Worm (Caenorhabditis elegans) whole organism, L4 larva: Measurements from ENCODE around the gene fbxc-31.
A peak's percentile ranks its signal among the peaks of the same experiment; 100 is the strongest.

Experiments used
- F10B5.3 ChIP-seq: sonication (generic microtip); optimal IDR thresholded peaks from 2 replicates; lab custom pipeline; 2016; ENCODE audit warnings: mild to moderate bottlenecking, missing genetic modification characterization, missing compliant biosample characterization
- F37D6.2 ChIP-seq: sonication (generic microtip); optimal IDR thresholded peaks from 2 replicates; lab custom pipeline; 2016; ENCODE audit warnings: mild to moderate bottlenecking, missing genetic modification characterization, missing compliant biosample characterization
- R02D3.7 ChIP-seq: fragments of 150-350 bp; sonication (generic microtip); optimal IDR thresholded peaks from 3 replicates; lab custom pipeline; 2014; ENCODE audit warnings: missing biosample characterization, missing genetic modification characterization
- T20F7.1 ChIP-seq: fragments of 200-800 bp; sonication (Bioruptor generic); optimal IDR thresholded peaks from 2 replicates; lab custom pipeline; 2018; ENCODE audit warnings: mild to moderate bottlenecking, missing genetic modification characterization, missing compliant biosample characterization
- Y105C5A.15 ChIP-seq: fragments of 200-800 bp; sonication (Bioruptor generic); IDR thresholded peaks from 2 replicates; pipeline ENCODE4 v1.3.6; 2022; ENCODE audit warnings: missing genetic modification characterization, missing compliant biosample characterization
- Y48G9A.11 ChIP-seq: fragments of 200-800 bp; sonication (Bioruptor generic); IDR thresholded peaks from 2 replicates; pipeline ENCODE4 v1.3.6; 2022; ENCODE audit warnings: missing genetic modification reagents, missing genetic modification characterization, missing compliant biosample characterization
- ZK337.2 ChIP-seq: fragments of 200-800 bp; sonication (Bioruptor generic); IDR thresholded peaks from 2 replicates; pipeline ENCODE4 v1.3.6; 2022; ENCODE audit warnings: missing genetic modification reagents, missing genetic modification characterization, missing compliant biosample characterization
- ZK546.5 ChIP-seq, 2 experiments: sonication (generic microtip); optimal IDR thresholded peaks; 2 replicates each; lab custom pipeline; 2017; ENCODE audit warnings: missing biosample characterization in 2 of 2, missing genetic modification characterization in 2 of 2
- aly-2 ChIP-seq: sonication (generic microtip); optimal IDR thresholded peaks from 2 replicates; lab custom pipeline; 2018; ENCODE audit warnings: missing biosample characterization, missing genetic modification characterization
- ama-1 ChIP-seq: fragments of 150-350 bp; optimal IDR thresholded peaks from 2 replicates; lab custom pipeline; 2014; ENCODE audit warnings: inconsistent platforms, mixed read lengths
- arid-1 ChIP-seq: fragments of 200-800 bp; sonication (Bioruptor generic); conservative IDR thresholded peaks from 2 replicates; pipeline ENCODE4 v1.3.6; 2022; ENCODE audit warnings: missing genetic modification reagents, missing genetic modification characterization, missing compliant biosample characterization
- attf-4 ChIP-seq: sonication (generic microtip); optimal IDR thresholded peaks from 3 replicates; lab custom pipeline; 2017; ENCODE audit warnings: missing biosample characterization, missing genetic modification characterization
- ceh-44 ChIP-seq: fragments of 200-800 bp; sonication (Bioruptor generic); IDR thresholded peaks from 2 replicates; pipeline ENCODE4 v1.3.6; 2022; ENCODE audit warnings: missing genetic modification reagents, missing genetic modification characterization, missing compliant biosample characterization
- ceh-62 ChIP-seq: sonication (generic microtip); optimal IDR thresholded peaks from 2 replicates; lab custom pipeline; 2017; ENCODE audit warnings: missing biosample characterization, missing genetic modification characterization
- ceh-82 ChIP-seq: sonication (generic microtip); optimal IDR thresholded peaks from 2 replicates; lab custom pipeline; 2017; ENCODE audit warnings: missing biosample characterization, missing genetic modification characterization
- cey-2 ChIP-seq: sonication (generic microtip); optimal IDR thresholded peaks from 3 replicates; lab custom pipeline; 2017; ENCODE audit warnings: missing genetic modification characterization, mild to moderate bottlenecking, missing compliant biosample characterization, antibody characterized with exemption, borderline replicate concordance; ENCODE audit not compliant: insufficient read depth
- daf-19 ChIP-seq: fragments of 200-800 bp; sonication (Bioruptor generic); conservative IDR thresholded peaks from 2 replicates; pipeline ENCODE4 v1.3.6; 2022; ENCODE audit warnings: missing genetic modification characterization, missing compliant biosample characterization
- daf-8 ChIP-seq: fragments of 200-800 bp; sonication (Bioruptor generic); IDR thresholded peaks from 2 replicates; pipeline ENCODE4 v1.3.6; 2022; ENCODE audit warnings: missing genetic modification characterization, missing compliant biosample characterization
- dmd-6 ChIP-seq: fragments of 200-800 bp; sonication (Bioruptor generic); IDR thresholded peaks from 2 replicates; pipeline ENCODE4 v1.3.6; 2022; ENCODE audit warnings: missing genetic modification reagents, missing genetic modification characterization, missing compliant biosample characterization
- dmd-8 ChIP-seq: fragments of 200-800 bp; sonication (Bioruptor generic); IDR thresholded peaks from 2 replicates; pipeline ENCODE4 v1.3.6; 2022; ENCODE audit warnings: missing genetic modification characterization, missing compliant biosample characterization
- dmd-9 ChIP-seq: fragments of 200-800 bp; sonication (Bioruptor generic); IDR thresholded peaks from 2 replicates; pipeline ENCODE4 v1.3.6; 2022; ENCODE audit warnings: missing genetic modification reagents, missing genetic modification characterization, missing compliant biosample characterization
- dpl-1 ChIP-seq: fragments of 150-350 bp; optimal IDR thresholded peaks from 2 replicates; lab custom pipeline; 2014; ENCODE audit warnings: missing biosample characterization, missing genetic modification reagents, missing genetic modification characterization
- fos-1 ChIP-seq: fragments of 150-350 bp; optimal IDR thresholded peaks from 2 replicates; lab custom pipeline; 2014; ENCODE audit warnings: missing biosample characterization, missing genetic modification characterization
- hif-1 ChIP-seq, 2 experiments: sonication (generic microtip); optimal IDR thresholded peaks; 2 replicates each; lab custom pipeline; 2016 to 2017; ENCODE audit warnings: missing compliant biosample characterization in 2 of 2, missing genetic modification characterization in 2 of 2, missing genetic modification reagents in 2 of 2, missing genotype in 2 of 2, mild to moderate bottlenecking in 1 of 2
- hmg-1.1 ChIP-seq: fragments of 200-800 bp; sonication (Bioruptor generic); IDR thresholded peaks from 2 replicates; pipeline ENCODE4 v1.3.6; 2022; ENCODE audit warnings: missing genetic modification reagents, missing genetic modification characterization, missing compliant biosample characterization
- lim-7 ChIP-seq: fragments of 200-800 bp; sonication (Bioruptor generic); IDR thresholded peaks from 2 replicates; pipeline ENCODE4 v1.3.6; 2022; ENCODE audit warnings: missing genetic modification characterization, missing compliant biosample characterization
- lin-1 ChIP-seq: fragments of 200-800 bp; sonication (Bioruptor generic); IDR thresholded peaks from 2 replicates; pipeline ENCODE4 v1.3.6; 2022; ENCODE audit warnings: missing genetic modification reagents, missing genetic modification characterization, missing compliant biosample characterization
- lin-13 ChIP-seq: fragments of 150-350 bp; optimal IDR thresholded peaks from 2 replicates; lab custom pipeline; 2014; ENCODE audit warnings: missing biosample characterization, missing genetic modification reagents, missing genetic modification characterization
- lin-38 ChIP-seq: fragments of 200-800 bp; sonication (Bioruptor generic); IDR thresholded peaks from 2 replicates; pipeline ENCODE4 v1.3.6; 2022; ENCODE audit warnings: missing genetic modification reagents, missing genetic modification characterization, missing compliant biosample characterization
- lsy-2 ChIP-seq, 2 experiments: fragments of 150-350 bp in 1 of 2; sonication (generic microtip) in 1 of 2; optimal IDR thresholded peaks; 2 replicates each; lab custom pipeline; 2014 to 2017; ENCODE audit warnings: missing biosample characterization in 2 of 2, missing genetic modification characterization in 2 of 2
- madf-5 ChIP-seq, 2 experiments: fragments of 200-800 bp; sonication (Bioruptor generic); IDR thresholded peaks; 2 replicates each; pipeline ENCODE4 v1.3.6; 2022; ENCODE audit warnings: missing compliant biosample characterization in 2 of 2, missing genetic modification characterization in 2 of 2
- mdl-1 ChIP-seq, 2 experiments: fragments of 150-350 bp in 1 of 2; sonication (generic microtip) in 1 of 2; optimal IDR thresholded peaks; 2 replicates each; lab custom pipeline; 2014 to 2017; ENCODE audit warnings: missing biosample characterization in 2 of 2, missing genetic modification characterization in 2 of 2
- mdt-29 ChIP-seq: fragments of 200-800 bp; sonication (Bioruptor generic); IDR thresholded peaks from 2 replicates; pipeline ENCODE4 v1.3.6; 2022; ENCODE audit warnings: missing genetic modification reagents, missing genetic modification characterization, missing compliant biosample characterization
- nhr-102 ChIP-seq: sonication (generic microtip); optimal IDR thresholded peaks from 2 replicates; lab custom pipeline; 2016; ENCODE audit warnings: mild to moderate bottlenecking, missing genetic modification characterization, moderate library complexity, missing compliant biosample characterization
- nhr-237 ChIP-seq: sonication (generic microtip); optimal IDR thresholded peaks from 2 replicates; lab custom pipeline; 2017; ENCODE audit warnings: missing biosample characterization, missing genetic modification characterization
- nhr-76 ChIP-seq: fragments of 150-350 bp; optimal IDR thresholded peaks from 2 replicates; lab custom pipeline; 2014; ENCODE audit warnings: missing biosample characterization, missing genetic modification characterization
- nhr-77 ChIP-seq: fragments of 150-350 bp; optimal IDR thresholded peaks from 2 replicates; lab custom pipeline; 2014; ENCODE audit warnings: missing biosample characterization, missing genetic modification characterization
- php-3 ChIP-seq: fragments of 200-800 bp; sonication (Bioruptor generic); IDR thresholded peaks from 2 replicates; pipeline ENCODE4 v1.3.6; 2022; ENCODE audit warnings: missing genetic modification reagents, missing genetic modification characterization, missing compliant biosample characterization
- pqm-1 ChIP-seq: sonication (generic microtip); optimal IDR thresholded peaks from 2 replicates; lab custom pipeline; 2017; ENCODE audit warnings: missing biosample characterization, missing genetic modification characterization
- rbr-2 ChIP-seq: sonication (generic microtip); optimal IDR thresholded peaks from 2 replicates; lab custom pipeline; 2016; ENCODE audit warnings: missing genotype, missing genetic modification characterization, missing compliant biosample characterization
- saeg-2 ChIP-seq: fragments of 200-800 bp; sonication (Bioruptor generic); IDR thresholded peaks from 2 replicates; pipeline ENCODE4 v1.3.6; 2022; ENCODE audit warnings: missing genetic modification reagents, missing genetic modification characterization, missing compliant biosample characterization
- sdz-12 ChIP-seq: fragments of 200-800 bp; sonication (Bioruptor generic); optimal IDR thresholded peaks from 2 replicates; lab custom pipeline; 2018; ENCODE audit warnings: mild to moderate bottlenecking, missing genetic modification characterization, missing compliant biosample characterization
- set-16 ChIP-seq: fragments of 200-800 bp; sonication (Bioruptor generic); IDR thresholded peaks from 2 replicates; pipeline ENCODE4 v1.3.6; 2022; ENCODE audit warnings: missing genetic modification reagents, missing genetic modification characterization, missing compliant biosample characterization
- skn-1 ChIP-seq: fragments of 150-350 bp; optimal IDR thresholded peaks from 2 replicates; lab custom pipeline; 2014; ENCODE audit warnings: missing biosample characterization, missing genetic modification characterization
- snpc-1.2 ChIP-seq: fragments of 200-800 bp; sonication (Bioruptor generic); IDR thresholded peaks from 2 replicates; pipeline ENCODE4 v1.3.6; 2022; ENCODE audit warnings: missing genetic modification reagents, missing genetic modification characterization, missing compliant biosample characterization
- spr-3 ChIP-seq: fragments of 200-800 bp; sonication (Bioruptor generic); optimal IDR thresholded peaks from 2 replicates; lab custom pipeline; 2018; ENCODE audit warnings: mild to moderate bottlenecking, missing genetic modification characterization, missing compliant biosample characterization
- unc-62 ChIP-seq, 3 experiments: fragments of 150-350 bp in 1 of 3; sonication (generic microtip); optimal IDR thresholded peaks in 2 of 3; peaks in 1 of 3; 1 replicate in 1 of 3; 2 replicates in 2 of 3; lab custom pipeline; 2014 to 2017; ENCODE audit warnings: missing biosample characterization in 3 of 3, missing genetic modification characterization in 3 of 3, missing genetic modification reagents in 3 of 3, missing genotype in 1 of 3
- vab-7 ChIP-seq: fragments of 200-800 bp; sonication (Bioruptor generic); IDR thresholded peaks from 2 replicates; pipeline ENCODE4 v1.3.6; 2022; ENCODE audit warnings: missing genetic modification reagents, missing genetic modification characterization, missing compliant biosample characterization
- zip-2 ChIP-seq: fragments of 150-350 bp; optimal IDR thresholded peaks from 2 replicates; lab custom pipeline; 2014; ENCODE audit warnings: missing biosample characterization, missing genetic modification characterization
- ztf-11 ChIP-seq: fragments of 150-350 bp; optimal IDR thresholded peaks from 2 replicates; lab custom pipeline; 2014; ENCODE audit warnings: missing biosample characterization, missing genetic modification characterization
- ztf-7 ChIP-seq: fragments of 150-350 bp; optimal IDR thresholded peaks from 2 replicates; lab custom pipeline; 2014; ENCODE audit warnings: missing biosample characterization, missing genetic modification characterization

Gene fbxc-31

ce11 chrII:920326-920725 lies 8.5 kb downstream of the fbxc-31 start:
- TF ChIP-seq mdt-29 (GFP tag; lab: Robert Waterston, UW) (no peak), ZK546.5 (tag; optimal IDR thresholded peaks at IDR 0.05; lab: Kevin White, UChicago) (no peak), F10B5.3 (tag; lab: Kevin White, UChicago) (no peak), lsy-2 (tag; optimal IDR thresholded peaks at IDR 0.05; lab: Kevin White, UChicago) (no peak), lin-1 (no peak), rbr-2 (tag; lab: Kevin White, UChicago) (no peak), skn-1 (tag; lab: Kevin White, UChicago) (no peak), lim-7 (GFP tag; lab: Robert Waterston, UW) (no peak), aly-2 (no peak), fos-1 (no peak), arid-1 (GFP tag; lab: Robert Waterston, UW) (no peak), set-16 (no peak), Y48G9A.11 (GFP tag; lab: Robert Waterston, UW) (no peak), daf-8 (GFP tag; lab: Robert Waterston, UW) (no peak), hmg-1.1 (GFP tag; lab: Robert Waterston, UW) (no peak), R02D3.7 (tag; lab: Kevin White, UChicago) (no peak), nhr-77 (tag; lab: Kevin White, UChicago) (no peak)

ce11 chrII:922778-923177 lies 11.0 kb downstream of the fbxc-31 start:
- TF ChIP-seq daf-19 = no peak
- TF ChIP-seq mdl-1 (tag; optimal IDR thresholded peaks at IDR 0.05; lab: Kevin White, UChicago) = no peak
- no peak for TF ChIP-seq hmg-1.1 (GFP tag; lab: Robert Waterston, UW)
- no peak for TF ChIP-seq arid-1 (GFP tag; lab: Robert Waterston, UW)
- TF ChIP-seq nhr-76 = no peak
- TF ChIP-seq dmd-6 (GFP tag; lab: Robert Waterston, UW) = peak; percentile 69
- TF ChIP-seq cey-2 = no peak
- no peak for TF ChIP-seq sdz-12
- TF ChIP-seq dmd-8 (GFP tag; lab: Robert Waterston, UW) = no peak
- TF ChIP-seq ceh-62 (tag; lab: Kevin White, UChicago) = no peak
- no peak for TF ChIP-seq ztf-7 (tag; lab: Kevin White, UChicago)
- peak; percentile 83 for TF ChIP-seq pqm-1 (tag; lab: Kevin White, UChicago)
- TF ChIP-seq unc-62 (GFP tag; optimal IDR thresholded peaks at IDR 0.05 in 1 of 2; lab: Kevin White, UChicago) = peak in 1 of 2 experiments; percentile 56
- no peak for TF ChIP-seq unc-62 (tag; optimal IDR thresholded peaks at IDR 0.05; lab: Kevin White, UChicago)
- no peak for TF ChIP-seq spr-3
- TF ChIP-seq php-3 (GFP tag; lab: Robert Waterston, UW) = no peak
- no peak for TF ChIP-seq dpl-1 (GFP tag; lab: Kevin White, UChicago)
- TF ChIP-seq madf-5 (GFP tag; IDR thresholded peaks at IDR 0.05; lab: Robert Waterston, UW) = no peak
- TF ChIP-seq set-16 = no peak
- no peak for TF ChIP-seq F37D6.2 (tag; lab: Kevin White, UChicago)
- no peak for TF ChIP-seq T20F7.1 (GFP tag; lab: Kevin White, UChicago)
- no peak for TF ChIP-seq ama-1 (lab: Kevin White, UChicago)
- TF ChIP-seq vab-7 (GFP tag; lab: Robert Waterston, UW) = no peak
- TF ChIP-seq nhr-77 (tag; lab: Kevin White, UChicago) = no peak
- TF ChIP-seq hif-1 (tag; optimal IDR thresholded peaks at IDR 0.05; lab: Kevin White, UChicago) = no peak
- TF ChIP-seq zip-2 = no peak

ce11 chrII:923521-923920 lies 11.7 kb downstream of the fbxc-31 start, which contains the start of gene fbxc-28:
Gene fbxc-28 (plus strand): TSS chrII:923821.
- no peak for TF ChIP-seq lin-13 (GFP tag; lab: Kevin White, UChicago)
- no peak for TF ChIP-seq skn-1 (tag; lab: Kevin White, UChicago)
- TF ChIP-seq saeg-2 (GFP tag; lab: Robert Waterston, UW) = no peak
- TF ChIP-seq attf-4 (tag; lab: Kevin White, UChicago) = no peak
- no peak for TF ChIP-seq Y105C5A.15 (GFP tag; lab: Robert Waterston, UW)
- no peak for TF ChIP-seq snpc-1.2
- no peak for TF ChIP-seq hif-1 (tag; optimal IDR thresholded peaks at IDR 0.05; lab: Kevin White, UChicago)
- TF ChIP-seq ZK337.2 (GFP tag; lab: Robert Waterston, UW) = no peak
- TF ChIP-seq ztf-11 = no peak
- TF ChIP-seq ztf-7 (tag; lab: Kevin White, UChicago) = no peak
- TF ChIP-seq dmd-9 (GFP tag; lab: Robert Waterston, UW) = no peak
- no peak for TF ChIP-seq lin-38
- TF ChIP-seq nhr-102 (tag; lab: Kevin White, UChicago) = no peak
- TF ChIP-seq madf-5 (GFP tag; IDR thresholded peaks at IDR 0.05; lab: Robert Waterston, UW) = no peak
- no peak for TF ChIP-seq ceh-44 (GFP tag; lab: Robert Waterston, UW)
- no peak for TF ChIP-seq nhr-237 (tag; lab: Kevin White, UChicago)
- no peak for TF ChIP-seq ceh-82 (tag; lab: Kevin White, UChicago)
- TF ChIP-seq aly-2 = no peak
